Fruit fly (Drosophila melanogaster) whole organism, wandering third instar larva: Measurements from ENCODE around the gene CG32599.

ENCODE experiments used
- CrebA ChIP-seq: fragments of 200-800 bp; sonication (Bioruptor generic); optimal IDR thresholded peaks from 2 replicates; lab custom pipeline; 2016; ENCODE audit warnings: missing biosample characterization, mild to moderate bottlenecking, missing genetic modification characterization, borderline replicate concordance
- HLH106 ChIP-seq: fragments of 200-800 bp; optimal IDR thresholded peaks from 3 replicates; lab custom pipeline; 2019; ENCODE audit warnings: missing biosample characterization, mild to moderate bottlenecking, missing genetic modification characterization, moderate library complexity
- Hnf4 ChIP-seq: fragments of 200-800 bp; sonication (Bioruptor generic); optimal IDR thresholded peaks from 2 replicates; lab custom pipeline; 2016; ENCODE audit warnings: missing biosample characterization, mild to moderate bottlenecking, missing genetic modification characterization
- br ChIP-seq: fragments of 200-800 bp; sonication (Bioruptor generic); optimal IDR thresholded peaks from 2 replicates; lab custom pipeline; 2016; ENCODE audit warnings: missing biosample characterization, missing genetic modification characterization
- dsf ChIP-seq: sonication (Bioruptor generic); optimal IDR thresholded peaks from 2 replicates; lab custom pipeline; 2016; ENCODE audit warnings: missing biosample characterization, missing genetic modification characterization, borderline replicate concordance
- fru ChIP-seq: fragments of 200-800 bp; sonication (Bioruptor generic); optimal IDR thresholded peaks from 3 replicates; lab custom pipeline; 2016; ENCODE audit warnings: missing biosample characterization, mild to moderate bottlenecking, missing genetic modification characterization
- jim ChIP-seq: fragments of 175-275, 200-325 bp; sonication (Bioruptor generic); optimal IDR thresholded peaks from 2 replicates; lab custom pipeline; 2016; ENCODE audit warnings: missing biosample characterization, mild to moderate bottlenecking, missing genetic modification characterization
- pan ChIP-seq: fragments of >200 bp; optimal IDR thresholded peaks from 2 replicates; lab custom pipeline; 2017

dm6 chrX:14211250-14211944 is 32.1 kb upstream of the CG32599 start:
- TF ChIP-seq fru (GFP tag; lab: Kevin White, UChicago) (peak; percentile 31), HLH106 (tag; lab: Kevin White, UChicago) (no peak), dsf (GFP tag; lab: Kevin White, UChicago) (no peak), br (GFP tag; lab: Kevin White, UChicago) (no peak), CrebA (GFP tag; lab: Kevin White, UChicago) (peak; percentile 29), pan (lab: Kevin White, UChicago) (no peak), Hnf4 (GFP tag; lab: Kevin White, UChicago) (no peak), jim (GFP tag; lab: Kevin White, UChicago) (no peak)
